Worm (Caenorhabditis elegans) whole organism, early embryonic: ENCODE data around the gene valv-1.

Source experiments
- F13C5.2 ChIP-seq: sonication (generic microtip); optimal IDR thresholded peaks from 2 replicates; lab custom pipeline; 2017; ENCODE audit warnings: mild to moderate bottlenecking, missing genetic modification characterization, inconsistent platforms, missing compliant biosample characterization
- ama-1 ChIP-seq: fragments of 150-350 bp; optimal IDR thresholded peaks from 2 replicates; lab custom pipeline; 2014
- ceh-13 ChIP-seq: fragments of 200-800 bp; sonication (Bioruptor generic); optimal IDR thresholded peaks from 2 replicates; lab custom pipeline; 2018; ENCODE audit warnings: mild to moderate bottlenecking, missing genetic modification characterization, missing compliant biosample characterization
- ceh-36 ChIP-seq: sonication (generic microtip); optimal IDR thresholded peaks from 2 replicates; lab custom pipeline; 2016; ENCODE audit warnings: missing genetic modification characterization, inconsistent platforms, missing compliant biosample characterization
- ets-7 ChIP-seq: sonication (generic microtip); optimal IDR thresholded peaks from 2 replicates; lab custom pipeline; 2016; ENCODE audit warnings: missing genotype, missing genetic modification characterization, missing compliant biosample characterization
- flt-1 ChIP-seq: fragments of 200-800 bp; sonication (Bioruptor generic); IDR thresholded peaks from 2 replicates; pipeline ENCODE4 v1.3.6; 2022; ENCODE audit warnings: missing genetic modification characterization, missing compliant biosample characterization
- hmg-4 ChIP-seq: fragments of 200-800 bp; sonication (Bioruptor generic); optimal IDR thresholded peaks from 2 replicates; lab custom pipeline; 2018; ENCODE audit warnings: mild to moderate bottlenecking, missing genetic modification characterization, missing compliant biosample characterization
- hnd-1 ChIP-seq: sonication (generic microtip); optimal IDR thresholded peaks from 2 replicates; lab custom pipeline; 2016; ENCODE audit warnings: missing genetic modification characterization, missing compliant biosample characterization
- pes-1 ChIP-seq: fragments of 200-800 bp; sonication (Bioruptor generic); IDR thresholded peaks from 2 replicates; pipeline ENCODE4 v1.3.6; 2022; ENCODE audit warnings: missing genetic modification reagents, missing genetic modification characterization, missing compliant biosample characterization
- scrt-1 ChIP-seq: fragments of 200-800 bp; sonication (Bioruptor generic); IDR thresholded peaks from 2 replicates; pipeline ENCODE4 v1.3.6; 2022; ENCODE audit warnings: missing genetic modification characterization, missing compliant biosample characterization
- sea-1 ChIP-seq: fragments of 200-800 bp; sonication (Bioruptor generic); conservative IDR thresholded peaks from 2 replicates; pipeline ENCODE4 v1.3.6; 2022; ENCODE audit warnings: missing genetic modification characterization, missing compliant biosample characterization
- tbx-11 ChIP-seq: fragments of 200-800 bp; sonication (Bioruptor generic); IDR thresholded peaks from 2 replicates; pipeline ENCODE4 v1.3.6; 2022; ENCODE audit warnings: missing genetic modification characterization, missing compliant biosample characterization
- tbx-37 ChIP-seq: fragments of 200-800 bp; sonication (Bioruptor generic); conservative IDR thresholded peaks from 2 replicates; pipeline ENCODE4 v1.3.6; 2022; ENCODE audit warnings: missing genetic modification reagents, missing genetic modification characterization, missing compliant biosample characterization
- tra-4 ChIP-seq: sonication (generic microtip); optimal IDR thresholded peaks from 2 replicates; lab custom pipeline; 2017; ENCODE audit warnings: missing genetic modification characterization, missing compliant biosample characterization

DNA sequence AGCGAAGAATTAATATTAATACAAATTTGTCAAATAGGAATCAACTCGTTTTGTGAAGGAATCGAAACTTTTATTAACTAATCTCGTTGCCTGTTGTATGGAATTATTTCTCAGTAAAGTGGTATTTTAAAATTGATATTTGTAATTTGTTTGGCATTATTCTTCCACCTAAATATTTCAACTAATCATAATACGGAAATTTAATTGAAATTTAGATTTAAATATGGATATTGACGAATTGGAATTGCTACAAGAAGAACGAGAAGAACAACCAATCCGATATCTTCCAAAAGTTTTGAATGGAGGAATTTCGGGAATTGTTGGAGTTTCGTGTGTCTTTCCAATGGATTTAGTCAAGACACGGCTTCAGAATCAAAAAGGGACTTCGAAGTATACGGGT lies 29.7 kb upstream of the valv-1 start, which contains the start of gene slc-25A18.2:
- TF ChIP-seq scrt-1 (GFP tag; lab: Robert Waterston, UW): no peak
- no peak for TF ChIP-seq ceh-36 (tag; lab: Kevin White, UChicago)
- no peak for TF ChIP-seq tra-4 (tag; lab: Kevin White, UChicago)
- TF ChIP-seq ama-1 (lab: Kevin White, UChicago): no peak
- TF ChIP-seq F13C5.2 (tag; lab: Kevin White, UChicago): no peak
- no peak for TF ChIP-seq ets-7 (tag; lab: Kevin White, UChicago)
- no peak for TF ChIP-seq sea-1
- no peak for TF ChIP-seq hnd-1 (tag; lab: Kevin White, UChicago)
- TF ChIP-seq hmg-4 (GFP tag; lab: Kevin White, UChicago): no peak
- TF ChIP-seq tbx-11 (GFP tag; lab: Robert Waterston, UW): no peak
- no peak for TF ChIP-seq ceh-13 (GFP tag; lab: Kevin White, UChicago)
- no peak for TF ChIP-seq pes-1
- TF ChIP-seq tbx-37 (GFP tag; lab: Robert Waterston, UW): no peak
- TF ChIP-seq flt-1 (GFP tag; lab: Robert Waterston, UW): no peak
